Worm (Caenorhabditis elegans) whole organism, L2 larva: ENCODE measurements around the gene ntl-9.

Source experiments
- C34F6.9 ChIP-seq: fragments of 150-350 bp; optimal IDR thresholded peaks from 2 replicates; lab custom pipeline; 2014; ENCODE audit warnings: missing biosample characterization, missing genetic modification characterization
- F13H6.1 ChIP-seq: sonication (generic microtip); optimal IDR thresholded peaks from 2 replicates; lab custom pipeline; 2016; ENCODE audit warnings: missing genetic modification characterization, missing compliant biosample characterization
- R02D3.7 ChIP-seq: fragments of 150-350 bp; optimal IDR thresholded peaks from 2 replicates; lab custom pipeline; 2014; ENCODE audit warnings: missing biosample characterization, missing genetic modification characterization
- Y55F3AM.14 ChIP-seq: fragments of 200-800 bp; sonication (Bioruptor generic); optimal IDR thresholded peaks from 2 replicates; lab custom pipeline; 2018; ENCODE audit warnings: mild to moderate bottlenecking, missing genetic modification characterization, missing compliant biosample characterization
- ZK546.5 ChIP-seq: sonication (generic microtip); optimal IDR thresholded peaks from 2 replicates; lab custom pipeline; 2017; ENCODE audit warnings: missing biosample characterization, missing genetic modification characterization
- alr-1 ChIP-seq: fragments of 150-350 bp; optimal IDR thresholded peaks from 2 replicates; lab custom pipeline; 2014; ENCODE audit warnings: missing biosample characterization, missing genetic modification characterization
- aly-2 ChIP-seq: fragments of 150-350 bp; optimal IDR thresholded peaks from 2 replicates; lab custom pipeline; 2014; ENCODE audit warnings: missing biosample characterization, missing genetic modification characterization
- ama-1 ChIP-seq: fragments of 150-350 bp; optimal IDR thresholded peaks from 2 replicates; lab custom pipeline; 2018; ENCODE audit warnings: inconsistent platforms
- blmp-1 ChIP-seq: sonication (generic microtip); optimal IDR thresholded peaks from 2 replicates; lab custom pipeline; 2017; ENCODE audit warnings: missing genetic modification characterization, mild to moderate bottlenecking, missing compliant biosample characterization, antibody characterized with exemption, moderate library complexity; ENCODE audit not compliant: insufficient read depth
- ceh-16 ChIP-seq: fragments of 150-350 bp; optimal IDR thresholded peaks from 2 replicates; lab custom pipeline; 2014; ENCODE audit warnings: missing biosample characterization, missing genetic modification characterization
- ceh-82 ChIP-seq: fragments of 150-350 bp; optimal IDR thresholded peaks from 2 replicates; lab custom pipeline; 2014; ENCODE audit warnings: missing biosample characterization, missing genetic modification characterization
- crh-2 ChIP-seq: sonication (generic microtip); optimal IDR thresholded peaks from 2 replicates; lab custom pipeline; 2017; ENCODE audit warnings: missing biosample characterization, missing genetic modification characterization
- dmd-4 ChIP-seq: sonication (generic microtip); optimal IDR thresholded peaks from 2 replicates; lab custom pipeline; 2017; ENCODE audit warnings: missing biosample characterization, missing genetic modification characterization
- egl-27 ChIP-seq: sonication (generic microtip); optimal IDR thresholded peaks from 3 replicates; lab custom pipeline; 2017; ENCODE audit warnings: missing biosample characterization, missing genetic modification reagents, missing genetic modification characterization
- elt-1 ChIP-seq: fragments of 150-350 bp; optimal IDR thresholded peaks from 2 replicates; lab custom pipeline; 2014; ENCODE audit warnings: missing biosample characterization, missing genetic modification characterization
- elt-3 ChIP-seq: sonication (generic microtip); optimal IDR thresholded peaks from 2 replicates; lab custom pipeline; 2017; ENCODE audit warnings: missing biosample characterization, missing genetic modification characterization
- fos-1 ChIP-seq: fragments of 150-350 bp; optimal IDR thresholded peaks from 2 replicates; lab custom pipeline; 2014; ENCODE audit warnings: missing biosample characterization, missing genetic modification characterization
- gmeb-1 ChIP-seq: fragments of 150-350 bp; optimal IDR thresholded peaks from 2 replicates; lab custom pipeline; 2014; ENCODE audit warnings: missing biosample characterization, missing genetic modification characterization
- lin-11 ChIP-seq: fragments of 150-350 bp; sonication (generic microtip); optimal IDR thresholded peaks from 2 replicates; lab custom pipeline; 2014; ENCODE audit warnings: missing biosample characterization, missing genetic modification characterization, inconsistent platforms, mixed read lengths
- lin-13 ChIP-seq: fragments of 150-350 bp; optimal IDR thresholded peaks from 2 replicates; lab custom pipeline; 2014; ENCODE audit warnings: missing biosample characterization, missing genetic modification reagents, missing genetic modification characterization
- lin-39 ChIP-seq: fragments of 150-350 bp; optimal IDR thresholded peaks from 2 replicates; lab custom pipeline; 2014; ENCODE audit warnings: missing biosample characterization, missing genetic modification reagents, missing genetic modification characterization
- lsy-2 ChIP-seq, 2 experiments: fragments of 150-350 bp in 1 of 2; sonication (generic microtip) in 1 of 2; optimal IDR thresholded peaks; 2 replicates each; lab custom pipeline; 2014 to 2017; ENCODE audit warnings: missing biosample characterization in 2 of 2, missing genetic modification characterization in 2 of 2
- mab-5 ChIP-seq: fragments of 150-350 bp; optimal IDR thresholded peaks from 2 replicates; lab custom pipeline; 2014; ENCODE audit warnings: missing biosample characterization, missing genetic modification characterization
- mbf-1 ChIP-seq: sonication (generic microtip); optimal IDR thresholded peaks from 2 replicates; lab custom pipeline; 2017; ENCODE audit warnings: missing biosample characterization, missing genetic modification characterization
- mdl-1 ChIP-seq, 2 experiments: fragments of 150-350 bp in 1 of 2; sonication (generic microtip) in 1 of 2; optimal IDR thresholded peaks; 2 replicates each; lab custom pipeline; 2017; ENCODE audit warnings: missing biosample characterization in 2 of 2, missing genetic modification characterization in 2 of 2
- nhr-10 ChIP-seq: sonication (generic microtip); optimal IDR thresholded peaks from 2 replicates; lab custom pipeline; 2017; ENCODE audit warnings: missing biosample characterization, missing genetic modification characterization
- nhr-11 ChIP-seq: fragments of 150-350 bp; optimal IDR thresholded peaks from 2 replicates; lab custom pipeline; 2014; ENCODE audit warnings: missing biosample characterization, missing genetic modification characterization
- nhr-12 ChIP-seq: fragments of 150-350 bp; optimal IDR thresholded peaks from 2 replicates; lab custom pipeline; 2014; ENCODE audit warnings: missing biosample characterization, missing genetic modification characterization
- nhr-129 ChIP-seq: fragments of 150-350 bp; optimal IDR thresholded peaks from 2 replicates; lab custom pipeline; 2014; ENCODE audit warnings: missing biosample characterization, missing genetic modification characterization
- nhr-21 ChIP-seq: fragments of 150-350 bp; optimal IDR thresholded peaks from 2 replicates; lab custom pipeline; 2014; ENCODE audit warnings: missing biosample characterization, missing genetic modification characterization
- nhr-23 ChIP-seq: fragments of 150-350 bp; optimal IDR thresholded peaks from 2 replicates; lab custom pipeline; 2014; ENCODE audit warnings: missing biosample characterization, missing genetic modification reagents, missing genetic modification characterization
- nhr-237 ChIP-seq: fragments of 150-350 bp; optimal IDR thresholded peaks from 2 replicates; lab custom pipeline; 2014; ENCODE audit warnings: missing biosample characterization, missing genetic modification characterization
- nhr-25 ChIP-seq: fragments of 150-350 bp; sonication (generic microtip); optimal IDR thresholded peaks from 3 replicates; lab custom pipeline; 2014; ENCODE audit warnings: missing biosample characterization, missing genetic modification characterization
- nhr-6 ChIP-seq: fragments of 150-350 bp; optimal IDR thresholded peaks from 2 replicates; lab custom pipeline; 2014; ENCODE audit warnings: missing biosample characterization, missing genetic modification characterization
- nhr-77 ChIP-seq: fragments of 150-350 bp; optimal IDR thresholded peaks from 2 replicates; lab custom pipeline; 2014; ENCODE audit warnings: missing biosample characterization, missing genetic modification characterization
- peb-1 ChIP-seq: fragments of 150-350 bp; optimal IDR thresholded peaks from 2 replicates; lab custom pipeline; 2014; ENCODE audit warnings: missing biosample characterization, missing genetic modification characterization
- sem-4 ChIP-seq: fragments of 150-350 bp; optimal IDR thresholded peaks from 2 replicates; lab custom pipeline; 2014; ENCODE audit warnings: missing biosample characterization, missing genetic modification reagents, missing genetic modification characterization
- skn-1 ChIP-seq: sonication (generic microtip); optimal IDR thresholded peaks from 2 replicates; lab custom pipeline; 2017; ENCODE audit warnings: missing biosample characterization, missing genetic modification characterization
- sma-3 ChIP-seq: sonication (generic microtip); optimal IDR thresholded peaks from 2 replicates; lab custom pipeline; 2016; ENCODE audit warnings: missing genetic modification reagents, missing genetic modification characterization, missing compliant biosample characterization
- sma-9 ChIP-seq, 2 experiments: fragments of 150-350 bp in 1 of 2; sonication (generic microtip) in 1 of 2; optimal IDR thresholded peaks; 2 replicates each; lab custom pipeline; 2014 to 2016; ENCODE audit warnings: missing genetic modification characterization in 2 of 2, mild to moderate bottlenecking in 1 of 2, missing biosample characterization in 1 of 2, missing compliant biosample characterization in 1 of 2, missing genetic modification reagents in 1 of 2, moderate library complexity in 1 of 2
- snpc-4 ChIP-seq: fragments of 150-350 bp; optimal IDR thresholded peaks from 2 replicates; lab custom pipeline; 2014; ENCODE audit warnings: missing biosample characterization, missing genetic modification characterization
- unc-39 ChIP-seq: fragments of 150-350 bp; optimal IDR thresholded peaks from 2 replicates; lab custom pipeline; 2014; ENCODE audit warnings: missing biosample characterization, missing genetic modification characterization
- unc-55 ChIP-seq: fragments of 150-350 bp; sonication (generic microtip); optimal IDR thresholded peaks from 3 replicates; lab custom pipeline; 2014; ENCODE audit warnings: missing biosample characterization, missing genetic modification reagents, missing genetic modification characterization
- unc-62 ChIP-seq: fragments of 150-350 bp; optimal IDR thresholded peaks from 2 replicates; lab custom pipeline; 2014; ENCODE audit warnings: missing biosample characterization, missing genetic modification reagents, missing genetic modification characterization
- zag-1 ChIP-seq: fragments of 150-350 bp; optimal IDR thresholded peaks from 2 replicates; lab custom pipeline; 2014; ENCODE audit warnings: missing biosample characterization, missing genetic modification characterization
- ztf-1 ChIP-seq: fragments of 200-800 bp; sonication (Bioruptor generic); conservative IDR thresholded peaks from 2 replicates; pipeline ENCODE4 v1.3.6; 2022; ENCODE audit warnings: missing genetic modification characterization, missing compliant biosample characterization
- ztf-11 ChIP-seq: sonication (generic microtip); optimal IDR thresholded peaks from 2 replicates; lab custom pipeline; 2017; ENCODE audit warnings: missing biosample characterization, missing genetic modification characterization
- ztf-4 ChIP-seq: fragments of 150-350 bp; optimal IDR thresholded peaks from 2 replicates; lab custom pipeline; 2014; ENCODE audit warnings: missing biosample characterization, missing genetic modification characterization

Gene ntl-9

ce11 chrIII:4912317-4912716 is 32.0 kb upstream of the ntl-9 start, which contains the start of the genes F26F4.9 and cee-1:
F26F4.9 (minus strand) TSS chrIII:4912521.
cee-1 (plus strand) TSS chrIII:4912699.
- TF ChIP-seq alr-1 (tag; lab: Kevin White, UChicago) (no peak), elt-1 (tag; lab: Kevin White, UChicago) (no peak), blmp-1 (tag; lab: Kevin White, UChicago) (no peak), lin-13 (GFP tag; lab: Kevin White, UChicago) (peak; percentile 41), unc-39 (tag; lab: Kevin White, UChicago) (no peak), gmeb-1 (tag; lab: Kevin White, UChicago) (peak; percentile 53), elt-3 (tag; lab: Kevin White, UChicago) (no peak), peb-1 (tag; lab: Kevin White, UChicago) (no peak), fos-1 (tag; lab: Kevin White, UChicago) (peak; percentile 11), mbf-1 (tag; lab: Kevin White, UChicago) (no peak), mab-5 (tag; lab: Kevin White, UChicago) (no peak), lin-11 (tag; lab: Kevin White, UChicago) (no peak), nhr-12 (tag; lab: Kevin White, UChicago) (no peak), C34F6.9 (tag; lab: Kevin White, UChicago) (peak; percentile 68), snpc-4 (no peak), ztf-1 (GFP tag; lab: Robert Waterston, UW) (no peak), nhr-129 (tag; lab: Kevin White, UChicago) (no peak), F13H6.1 (peak; percentile 68), nhr-237 (tag; lab: Kevin White, UChicago) (no peak), nhr-10 (no peak), unc-55 (GFP tag; lab: Kevin White, UChicago) (peak; percentile 74), crh-2 (tag; lab: Kevin White, UChicago) (peak; percentile 66), nhr-6 (tag; lab: Kevin White, UChicago) (no peak), ceh-82 (tag; lab: Kevin White, UChicago) (no peak), dmd-4 (tag; lab: Kevin White, UChicago) (no peak), nhr-21 (tag; lab: Kevin White, UChicago) (no peak), aly-2 (no peak), lin-39 (no peak), zag-1 (tag; lab: Kevin White, UChicago) (no peak), sma-9 (GFP tag; optimal IDR thresholded peaks at IDR 0.05; lab: Kevin White, UChicago) (peak; percentile 67), sma-9 (tag; optimal IDR thresholded peaks at IDR 0.05; lab: Kevin White, UChicago) (no peak), nhr-23 (no peak), nhr-25 (tag; lab: Kevin White, UChicago) (peak; percentile 44), unc-62 (GFP tag; lab: Kevin White, UChicago) (no peak), sma-3 (GFP tag; lab: Kevin White, UChicago) (peak; percentile 75), egl-27 (no peak), ZK546.5 (tag; lab: Kevin White, UChicago) (no peak), nhr-11 (tag; lab: Kevin White, UChicago) (no peak), nhr-77 (tag; lab: Kevin White, UChicago) (no peak), ama-1 (lab: Kevin White, UChicago) (no peak), ceh-16 (tag; lab: Kevin White, UChicago) (no peak), ztf-4 (no peak), sem-4 (tag; lab: Kevin White, UChicago) (no peak), mdl-1 (tag; optimal IDR thresholded peaks at IDR 0.05; lab: Kevin White, UChicago) (no peak), R02D3.7 (tag; lab: Kevin White, UChicago) (no peak), Y55F3AM.14 (GFP tag; lab: Kevin White, UChicago) (no peak), ztf-11 (no peak), lsy-2 (tag; optimal IDR thresholded peaks at IDR 0.05; lab: Kevin White, UChicago) (peak; percentile 43 to 73), skn-1 (tag; lab: Kevin White, UChicago) (no peak)
